Fruit fly (Drosophila melanogaster): ENCODE results near the gene Dis3.

Dis3 gene

DNA sequence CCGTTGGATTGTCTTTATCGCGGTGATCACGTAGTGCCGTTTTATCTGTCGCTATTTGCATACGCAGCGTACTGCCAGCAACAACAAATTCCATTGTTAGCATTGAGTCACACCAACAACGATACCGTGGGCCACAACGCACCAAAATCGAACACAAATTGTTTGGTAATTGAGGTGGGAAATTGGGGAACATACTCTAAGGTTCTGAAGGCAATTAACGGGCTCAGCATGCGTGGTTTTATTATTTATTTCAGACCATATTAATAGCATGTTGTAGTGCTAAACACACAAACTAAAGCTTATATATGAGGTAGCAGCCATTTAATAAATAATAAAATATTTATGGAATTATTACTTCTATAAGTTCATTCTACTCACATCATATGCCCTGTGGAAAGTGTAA lies 34.7 kb upstream of the Dis3 start (continued):
- TF ChIP-seq achi (GFP tag; optimal IDR thresholded peaks at IDR 0.05) (peak; percentile 45), CG6276 (GFP tag; optimal IDR thresholded peaks at IDR 0.05) (no peak), CG1621 (tag; optimal IDR thresholded peaks at IDR 0.05) (no peak), Smox (GFP tag; optimal IDR thresholded peaks at IDR 0.05) (peak; percentile 53), Met (GFP tag; optimal IDR thresholded peaks at IDR 0.05) (peak; percentile 54), Eip75B (GFP tag; optimal IDR thresholded peaks at IDR 0.05) (no peak), OdsH (GFP tag; optimal IDR thresholded peaks at IDR 0.05) (peak; percentile 39), lz (GFP tag; optimal IDR thresholded peaks at IDR 0.05) (peak; percentile 34)

DNA sequence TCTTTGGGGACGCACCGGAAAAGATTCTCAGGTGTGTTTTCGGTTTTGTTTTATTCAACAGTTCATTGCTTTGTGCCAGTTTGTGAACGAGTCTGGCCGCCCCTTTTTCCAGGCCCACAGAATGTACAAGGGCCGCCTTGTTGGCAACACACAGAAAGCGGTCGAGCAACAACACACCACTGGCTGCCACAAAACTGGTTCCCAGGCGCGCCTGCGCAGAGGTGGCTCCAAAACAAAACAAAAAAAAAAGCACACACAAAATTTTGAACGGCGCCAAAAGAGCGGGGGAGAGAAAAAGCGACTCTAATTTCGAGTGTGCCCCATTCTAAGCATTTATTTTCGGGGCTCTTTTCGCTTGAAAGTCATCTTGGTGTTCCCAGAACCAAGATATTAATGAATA lies 34.1 kb upstream of the Dis3 start:
- TF ChIP-seq fd85E (GFP tag; optimal IDR thresholded peaks at IDR 0.05) (no peak), CG7368 (GFP tag; optimal IDR thresholded peaks at IDR 0.05) (no peak), CG11902 (GFP tag; optimal IDR thresholded peaks at IDR 0.05) (no peak), Sox14 (GFP tag; optimal IDR thresholded peaks at IDR 0.05) (no peak)

- TF ChIP-seq CG8632 (GFP tag; optimal IDR thresholded peaks at IDR 0.05) (peak; percentile 32), Smox (GFP tag; optimal IDR thresholded peaks at IDR 0.05) (no peak), svp (GFP tag) (no peak), CG7368 (GFP tag; optimal IDR thresholded peaks at IDR 0.05) (peak; percentile 23), CG8319 (GFP tag; optimal IDR thresholded peaks at IDR 0.05) (no peak), pdm3 (GFP tag; optimal IDR thresholded peaks at IDR 0.05) (peak; percentile 52), Lpt (GFP tag; optimal IDR thresholded peaks at IDR 0.05) (peak; percentile 15), acj6 (GFP tag; optimal IDR thresholded peaks at IDR 0.05) (peak; percentile 39), vri (GFP tag; optimal IDR thresholded peaks at IDR 0.05) (no peak), Ets96B (tag; optimal IDR thresholded peaks at IDR 0.05) (peak; percentile 16), CG3919 (GFP tag; optimal IDR thresholded peaks at IDR 0.05) (no peak), CG16779 (tag; optimal IDR thresholded peaks at IDR 0.05) (no peak), CG6276 (GFP tag; optimal IDR thresholded peaks at IDR 0.05) (peak; percentile 18), Hr38 (GFP tag; optimal IDR thresholded peaks at IDR 0.05) (no peak), CG32006 (GFP tag; optimal IDR thresholded peaks at IDR 0.05) (peak; percentile 60), net (GFP tag; optimal IDR thresholded peaks at IDR 0.05) (peak; percentile 55), CG8119 (GFP tag; IDR thresholded peaks at IDR 0.05) (no peak; the same call in 2 of the 3 replicates), Blimp-1 (GFP tag; optimal IDR thresholded peaks at IDR 0.05) (no peak), fkh (GFP tag; optimal IDR thresholded peaks at IDR 0.05) (no peak), Hr4 (GFP tag; optimal IDR thresholded peaks at IDR 0.05) (peak; percentile 59), achi (GFP tag; optimal IDR thresholded peaks at IDR 0.05) (peak; percentile 29), CG11902 (GFP tag; optimal IDR thresholded peaks at IDR 0.05) (no peak), ss (GFP tag; optimal IDR thresholded peaks at IDR 0.05) (peak in 1 of 2 experiments; percentile 15), Eip75B (GFP tag; optimal IDR thresholded peaks at IDR 0.05) (peak; percentile 31), OdsH (GFP tag; optimal IDR thresholded peaks at IDR 0.05) (peak; percentile 50), lz (GFP tag; optimal IDR thresholded peaks at IDR 0.05) (peak; percentile 46), fd59A (GFP tag; optimal IDR thresholded peaks at IDR 0.05) (peak; percentile 14), CG31627 (GFP tag; optimal IDR thresholded peaks at IDR 0.05) (peak; percentile 47), CG6792 (GFP tag; optimal IDR thresholded peaks at IDR 0.05) (peak; percentile 31), CG6808 (GFP tag; optimal IDR thresholded peaks at IDR 0.05) (no peak), Eip78C (GFP tag) (peak; percentile 84), Ets21C (GFP tag; optimal IDR thresholded peaks at IDR 0.05) (no peak), CG10631 (GFP tag; optimal IDR thresholded peaks at IDR 0.05) (peak; percentile 14), CG4318 (GFP tag; optimal IDR thresholded peaks at IDR 0.05) (peak; percentile 25), CG11294 (GFP tag; IDR thresholded peaks at IDR 0.05) (0 out of 2 replicates have a peak, but pooled peaks have one; percentile 10), fd85E (GFP tag; optimal IDR thresholded peaks at IDR 0.05) (no peak), cyc (GFP tag; optimal IDR thresholded peaks at IDR 0.05) (peak; percentile 41), CG9139 (GFP tag; optimal IDR thresholded peaks at IDR 0.05) (no peak), CG6163 (GFP tag; IDR thresholded peaks at IDR 0.05) (0 out of 3 replicates have a peak, but pooled peaks have one; percentile 49), Sox15 (GFP tag; optimal IDR thresholded peaks at IDR 0.05) (peak; percentile 23), topi (GFP tag; optimal IDR thresholded peaks at IDR 0.05) (peak; percentile 44), eg (GFP tag; IDR thresholded peaks at IDR 0.05) (peak; percentile 53), esn (GFP tag; optimal IDR thresholded peaks at IDR 0.05) (peak; percentile 59), CG15336 (GFP tag; IDR thresholded peaks at IDR 0.05) (peak; percentile 64), salr (GFP tag; optimal IDR thresholded peaks at IDR 0.05) (no peak)
These were observed 31.7 kb upstream of the Dis3 start for dm6 chr3R:24301520-24301919.
